Comparison of ENCODE assay signal across 1 fruit fly cellular context in genomic region chr3L:16590860-16591259, dm6.
A peak's percentile ranks its signal among the peaks of the same experiment; 100 is the strongest.
TF ChIP-seq lines count a peak whose summit lies in the region.

Gene tra, minus strand, starts transcription at chr3L:16591050.

TF ChIP-seq in whole organism, embryonic, 481 proteins besides CTCF, POLR2A, EP300 and RAD21 (continued from another document):
- peak in 1 of 2 experiments; percentile 64 for TF ChIP-seq insv (GFP tag; optimal IDR thresholded peaks at IDR 0.05; lab: Kevin White, UChicago)
- TF ChIP-seq CG4617 (GFP tag; optimal IDR thresholded peaks at IDR 0.05; lab: Kevin White, UChicago; ENCODE audit: borderline replicate concordance): peak; percentile 75
- TF ChIP-seq mirr (GFP tag; optimal IDR thresholded peaks at IDR 0.05; lab: Kevin White, UChicago): no peak
- TF ChIP-seq gsb (GFP tag; IDR thresholded peaks at IDR 0.05; lab: Robert Waterston, UW): no peak
- peak; percentile 76 for TF ChIP-seq E2f2 (GFP tag; IDR thresholded peaks at IDR 0.05; lab: Robert Waterston, UW)
- TF ChIP-seq odd (GFP tag; optimal IDR thresholded peaks at IDR 0.05; lab: Kevin White, UChicago): no peak
- peak; percentile 72 for TF ChIP-seq Dp (GFP tag; optimal IDR thresholded peaks at IDR 0.05; lab: Kevin White, UChicago)
- TF ChIP-seq CG17829 (tag; optimal IDR thresholded peaks at IDR 0.05; lab: Kevin White, UChicago): peak; percentile 26
- TF ChIP-seq nmo (GFP tag; optimal IDR thresholded peaks at IDR 0.05; lab: Kevin White, UChicago): peak; percentile 12
- peak; percentile 4 for TF ChIP-seq CG10979 (tag; optimal IDR thresholded peaks at IDR 0.05; lab: Kevin White, UChicago)
- no peak; the same call in 2 of the 3 replicates for TF ChIP-seq zen2 (GFP tag; IDR thresholded peaks at IDR 0.05; lab: Robert Waterston, UW; ENCODE audit: partially characterized antibody)
- peak; percentile 45 for TF ChIP-seq CG10267 (tag; optimal IDR thresholded peaks at IDR 0.05; lab: Kevin White, UChicago)
- TF ChIP-seq chinmo (GFP tag; IDR thresholded peaks at IDR 0.05; lab: Robert Waterston, UW; ENCODE audit: partially characterized antibody): peak; percentile 88; the same call in 2 of the 4 replicates
- TF ChIP-seq gt (GFP tag; IDR thresholded peaks at IDR 0.05; lab: Robert Waterston, UW): no peak
- peak; percentile 65 for TF ChIP-seq trem (tag; optimal IDR thresholded peaks at IDR 0.05; lab: Kevin White, UChicago)
- TF ChIP-seq sd (tag; optimal IDR thresholded peaks at IDR 0.05; lab: Kevin White, UChicago): no peak
- TF ChIP-seq lola (GFP tag; optimal IDR thresholded peaks at IDR 0.05; lab: Kevin White, UChicago): no peak
- peak; percentile 57 for TF ChIP-seq Bgb (GFP tag; IDR thresholded peaks at IDR 0.05; lab: Robert Waterston, UW; ENCODE audit: partially characterized antibody)
- TF ChIP-seq unc-4 (GFP tag; IDR thresholded peaks at IDR 0.05; lab: Robert Waterston, UW; ENCODE audit: partially characterized antibody): peak; percentile 68
- TF ChIP-seq seq (GFP tag; IDR thresholded peaks at IDR 0.05; lab: Robert Waterston, UW): no peak
- TF ChIP-seq MBD-R2 (GFP tag; IDR thresholded peaks at IDR 0.05; lab: Robert Waterston, UW): peak; percentile 59
- no peak for TF ChIP-seq CG31388 (GFP tag; optimal IDR thresholded peaks at IDR 0.05; lab: Kevin White, UChicago)
- peak; percentile 73 for TF ChIP-seq phol (tag; optimal IDR thresholded peaks at IDR 0.05; lab: Kevin White, UChicago)
- peak; percentile 28; the same call in 1 of the 2 replicates for TF ChIP-seq CG2129 (GFP tag; IDR thresholded peaks at IDR 0.05; lab: Robert Waterston, UW; ENCODE audit: partially characterized antibody)
- TF ChIP-seq CG9797 (GFP tag; optimal IDR thresholded peaks at IDR 0.05; lab: Kevin White, UChicago): peak; percentile 91
- TF ChIP-seq CG10366 (GFP tag; IDR thresholded peaks at IDR 0.05; lab: Robert Waterston, UW): no peak
- no peak for TF ChIP-seq HHEX (GFP tag; optimal IDR thresholded peaks at IDR 0.05; lab: Kevin White, UChicago)
- TF ChIP-seq nom (GFP tag; optimal IDR thresholded peaks at IDR 0.05; lab: Kevin White, UChicago): peak; percentile 36
- peak; percentile 53 for TF ChIP-seq hbn (GFP tag; IDR thresholded peaks at IDR 0.05; lab: Robert Waterston, UW; ENCODE audit: partially characterized antibody)
- peak; percentile 1 for TF ChIP-seq HLHmδ (GFP tag; optimal IDR thresholded peaks at IDR 0.05; lab: Kevin White, UChicago)
- no peak for TF ChIP-seq bsh (GFP tag; optimal IDR thresholded peaks at IDR 0.05; lab: Kevin White, UChicago)
- peak; percentile 42 for TF ChIP-seq CG15514 (GFP tag; optimal IDR thresholded peaks at IDR 0.05; lab: Kevin White, UChicago)
- no peak for TF ChIP-seq CG15073 (GFP tag; optimal IDR thresholded peaks at IDR 0.05; lab: Kevin White, UChicago)
- 0 out of 3 replicates have a peak, but pooled peaks have one; percentile 11 for TF ChIP-seq row (GFP tag; IDR thresholded peaks at IDR 0.05; lab: Robert Waterston, UW)
- TF ChIP-seq CG13287 (GFP tag; IDR thresholded peaks at IDR 0.05; lab: Robert Waterston, UW; ENCODE audit: partially characterized antibody): peak; percentile 74
- TF ChIP-seq CG4282 (GFP tag; optimal IDR thresholded peaks at IDR 0.05; lab: Kevin White, UChicago): no peak
- TF ChIP-seq dm (GFP tag; optimal IDR thresholded peaks at IDR 0.05; lab: Kevin White, UChicago): peak; percentile 17
- TF ChIP-seq Doc3 (GFP tag; IDR thresholded peaks at IDR 0.05; lab: Robert Waterston, UW; ENCODE audit: partially characterized antibody): peak; percentile 60
- peak; percentile 38; the same call in 1 of the 2 replicates for TF ChIP-seq inv (GFP tag; IDR thresholded peaks at IDR 0.05; lab: Robert Waterston, UW; ENCODE audit: partially characterized antibody)
- TF ChIP-seq YL-1 (GFP tag; optimal IDR thresholded peaks at IDR 0.05; lab: Kevin White, UChicago): peak; percentile 31
